Fruit fly (Drosophila melanogaster): Measurements from ENCODE around the gene CG12992.

DNA sequence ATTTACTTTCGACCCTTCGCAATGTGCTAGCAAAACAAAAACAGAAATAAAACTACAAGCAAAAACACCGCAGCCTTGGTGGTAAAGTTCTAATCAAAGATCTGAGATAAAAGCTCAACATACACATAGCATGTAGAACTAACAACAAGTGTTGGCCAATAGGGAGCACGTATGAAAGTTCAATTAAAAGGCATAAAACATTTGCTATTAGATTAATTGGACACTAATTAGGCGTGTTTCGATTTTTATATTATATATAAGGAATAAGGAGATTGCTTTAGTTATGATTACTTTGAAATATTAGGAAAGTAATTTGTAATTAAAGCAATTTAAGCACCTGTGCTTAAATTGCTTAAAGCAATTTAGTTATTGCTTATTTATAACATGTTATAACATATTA lies 12.1 kb upstream of the CG12992 start:
- TF ChIP-seq psq (optimal IDR thresholded peaks at IDR 0.05): no peak
- TF ChIP-seq pan (optimal IDR thresholded peaks at IDR 0.05): no peak
- no peak for TF ChIP-seq CG8478 (optimal IDR thresholded peaks at IDR 0.05)
- no peak for TF ChIP-seq Dll (optimal IDR thresholded peaks at IDR 0.05)

Data from whole organism.